Worm (Caenorhabditis elegans): ENCODE results near the gene sna-2.

Gene sna-2

ce11 chrIV:9802711-9803110, 25.3 kb upstream of the sna-2 start, which contains the start of gene fat-3 (continued):
- TF ChIP-seq attf-4 (tag; optimal IDR thresholded peaks at IDR 0.05) (no peak), zfp-2 (tag; optimal IDR thresholded peaks at IDR 0.05) (no peak), ceh-44 (GFP tag; IDR thresholded peaks at IDR 0.05) (no peak), Y75B8A.6 (GFP tag; IDR thresholded peaks at IDR 0.05) (no peak), mep-1 (tag; optimal IDR thresholded peaks at IDR 0.05) (peak; percentile 41), lin-38 (GFP tag; IDR thresholded peaks at IDR 0.05) (no peak), unc-39 (tag; optimal IDR thresholded peaks at IDR 0.05) (no peak), nhr-102 (tag; optimal IDR thresholded peaks at IDR 0.05) (no peak), egl-27 (tag; optimal IDR thresholded peaks at IDR 0.05) (no peak), egl-43 (GFP tag; IDR thresholded peaks at IDR 0.05) (no peak), nhr-237 (tag; optimal IDR thresholded peaks at IDR 0.05) (no peak), nhr-76 (tag; optimal IDR thresholded peaks at IDR 0.05) (no peak), set-16 (GFP tag; IDR thresholded peaks at IDR 0.05) (no peak), ztf-11 (tag; optimal IDR thresholded peaks at IDR 0.05) (no peak), Y48G9A.11 (GFP tag; IDR thresholded peaks at IDR 0.05) (no peak), saeg-2 (GFP tag; IDR thresholded peaks at IDR 0.05) (no peak), daf-19 (GFP tag; conservative IDR thresholded peaks at IDR 0.05) (no peak), mxl-2 (GFP tag; conservative IDR thresholded peaks at IDR 0.05) (no peak), nhr-48 (tag; optimal IDR thresholded peaks at IDR 0.05) (peak; percentile 4), nhr-41 (GFP tag; IDR thresholded peaks at IDR 0.05) (no peak), pha-4 (GFP tag; IDR thresholded peaks at IDR 0.05) (no peak), pha-4 (tag; optimal IDR thresholded peaks at IDR 0.05) (no peak), unc-130 (GFP tag; optimal IDR thresholded peaks at IDR 0.05) (no peak), T26A8.4 (GFP tag; IDR thresholded peaks at IDR 0.05) (no peak), daf-16 (GFP tag; optimal IDR thresholded peaks at IDR 0.05) (no peak), daf-16 (tag; optimal IDR thresholded peaks at IDR 0.05) (peak; percentile 68), duxl-1 (tag; optimal IDR thresholded peaks at IDR 0.05; ENCODE audit: poor library complexity) (no peak), dve-1 (tag; optimal IDR thresholded peaks at IDR 0.05; ENCODE audit: insufficient read depth) (peak; percentile 79), lin-29 (GFP tag; IDR thresholded peaks at IDR 0.05) (no peak), fkh-10 (GFP tag; optimal IDR thresholded peaks at IDR 0.05) (no peak), aly-2 (tag; optimal IDR thresholded peaks at IDR 0.05) (no peak), mdl-1 (tag; optimal IDR thresholded peaks at IDR 0.05) (no peak), php-3 (GFP tag; IDR thresholded peaks at IDR 0.05) (peak; percentile 82), D1046.2 (GFP tag; IDR thresholded peaks at IDR 0.05) (no peak), nhr-111 (GFP tag; optimal IDR thresholded peaks at IDR 0.05) (no peak), nhr-6 (tag; optimal IDR thresholded peaks at IDR 0.05) (no peak), R02D3.7 (tag; optimal IDR thresholded peaks at IDR 0.05) (no peak), Y5F2A.4 (GFP tag; optimal IDR thresholded peaks at IDR 0.05) (no peak), gei-8 (GFP tag; optimal IDR thresholded peaks at IDR 0.05) (no peak), lin-39 (tag; optimal IDR thresholded peaks at IDR 0.05) (no peak), ctbp-1 (GFP tag; IDR thresholded peaks at IDR 0.05) (no peak), zfp-3 (GFP tag; conservative IDR thresholded peaks at IDR 0.05) (no peak), lir-3 (tag; optimal IDR thresholded peaks at IDR 0.05) (no peak), spr-3 (GFP tag; optimal IDR thresholded peaks at IDR 0.05) (no peak), ceh-62 (tag; optimal IDR thresholded peaks at IDR 0.05) (no peak)
